Fruit fly (Drosophila melanogaster) whole organism, embryonic: Measurements from ENCODE around the gene CG7296.

ENCODE experiments used
- Atf3 ChIP-seq: fragments of 200-800 bp; sonication (Bioruptor generic); optimal IDR thresholded peaks from 3 replicates; lab custom pipeline; 2016; ENCODE audit warnings: missing biosample characterization, missing genetic modification characterization
- Bteb2 ChIP-seq: fragments of 200-800 bp; sonication (Bioruptor generic); optimal IDR thresholded peaks from 2 replicates; lab custom pipeline; 2016; ENCODE audit warnings: missing biosample characterization, missing genetic modification characterization
- CG10462 ChIP-seq: fragments of 200-800 bp; sonication (Bioruptor generic); optimal IDR thresholded peaks from 2 replicates; lab custom pipeline; 2016; ENCODE audit warnings: missing biosample characterization, missing genetic modification characterization
- CG10543 ChIP-seq: fragments of 200-800 bp; sonication (Bioruptor generic); optimal IDR thresholded peaks from 3 replicates; lab custom pipeline; 2017; ENCODE audit warnings: missing biosample characterization, mild to moderate bottlenecking, missing genetic modification characterization, moderate library complexity
- CG11085 ChIP-seq: fragments of 200-800 bp; sonication (Bioruptor generic); IDR thresholded peaks from 2 replicates; pipeline ENCODE4 v1.3.6; 2022; ENCODE audit warnings: missing biosample characterization, missing genetic modification characterization
- CG12659 ChIP-seq: fragments of 200-800 bp; sonication (Bioruptor generic); optimal IDR thresholded peaks from 3 replicates; lab custom pipeline; 2017; ENCODE audit warnings: mild to moderate bottlenecking, missing biosample characterization, missing genetic modification reagents, missing genetic modification characterization
- CG12769 ChIP-seq: fragments of 200-800 bp; sonication (Bioruptor generic); optimal IDR thresholded peaks from 2 replicates; lab custom pipeline; 2019; ENCODE audit warnings: missing biosample characterization, mild to moderate bottlenecking, missing genetic modification characterization, moderate library complexity
- CG14441 ChIP-seq: fragments of 200-800 bp; sonication (Bioruptor generic); IDR thresholded peaks from 2 replicates; pipeline ENCODE4 v1.3.6; 2022; ENCODE audit warnings: missing biosample characterization, missing genetic modification characterization
- CG15514 ChIP-seq: fragments of 200-800 bp; sonication (Bioruptor generic); optimal IDR thresholded peaks from 3 replicates; lab custom pipeline; 2017; ENCODE audit warnings: missing biosample characterization, missing genetic modification characterization, mild to moderate bottlenecking, moderate library complexity, missing genetic modification reagents
- CG17186 ChIP-seq: fragments of 200-800 bp; sonication (Bioruptor generic); optimal IDR thresholded peaks from 3 replicates; lab custom pipeline; 2017; ENCODE audit warnings: missing biosample characterization, missing genetic modification reagents, missing genetic modification characterization
- CG17328 ChIP-seq: fragments of 200-800 bp; sonication (Bioruptor generic); IDR thresholded peaks from 2 replicates; pipeline ENCODE4 v1.3.6; 2022; ENCODE audit warnings: missing biosample characterization, missing genetic modification characterization
- CG2120 ChIP-seq: fragments of 200-800 bp; sonication (Bioruptor generic); optimal IDR thresholded peaks from 3 replicates; lab custom pipeline; 2016; ENCODE audit warnings: missing biosample characterization, missing genetic modification characterization
- CG2199 ChIP-seq: fragments of 200-800 bp; sonication (Bioruptor generic); IDR thresholded peaks from 3 replicates; pipeline ENCODE4 v1.3.6; 2022; ENCODE audit warnings: missing biosample characterization, missing genetic modification characterization
- CG2712 ChIP-seq: fragments of 200-800 bp; optimal IDR thresholded peaks from 3 replicates; lab custom pipeline; 2019; ENCODE audit warnings: missing biosample characterization, mild to moderate bottlenecking, missing genetic modification characterization, moderate library complexity
- CG30020 ChIP-seq: fragments of 200-800 bp; optimal IDR thresholded peaks from 2 replicates; lab custom pipeline; 2019; ENCODE audit warnings: missing biosample characterization, mild to moderate bottlenecking, missing genetic modification characterization, moderate library complexity
- CG3847 ChIP-seq: fragments of 200-800 bp; sonication (Bioruptor generic); IDR thresholded peaks from 2 replicates; pipeline ENCODE4 v1.3.6; 2022; ENCODE audit warnings: missing biosample characterization, missing genetic modification characterization
- CG42726 ChIP-seq: fragments of 200-800 bp; sonication (Bioruptor generic); IDR thresholded peaks from 2 replicates; pipeline ENCODE4 v1.3.6; 2022; ENCODE audit warnings: missing biosample characterization, missing genetic modification characterization; ENCODE audit not compliant: partially characterized antibody
- CG4617 ChIP-seq: fragments of 200-800 bp; sonication (Bioruptor generic); optimal IDR thresholded peaks from 3 replicates; lab custom pipeline; 2016; ENCODE audit warnings: missing biosample characterization, missing genetic modification characterization, borderline replicate concordance
- CG7786 ChIP-seq: fragments of 200-800 bp; sonication (Bioruptor generic); optimal IDR thresholded peaks from 2 replicates; lab custom pipeline; 2016; ENCODE audit warnings: missing biosample characterization, missing genetic modification characterization
- CG9437 ChIP-seq: fragments of 200-800 bp; sonication (Bioruptor generic); optimal IDR thresholded peaks from 2 replicates; lab custom pipeline; 2018; ENCODE audit warnings: missing biosample characterization, mild to moderate bottlenecking, missing genetic modification characterization
- CG9797 ChIP-seq: fragments of 200-800 bp; sonication (Bioruptor generic); optimal IDR thresholded peaks from 3 replicates; lab custom pipeline; 2018; ENCODE audit warnings: missing biosample characterization, mild to moderate bottlenecking, missing genetic modification characterization
- D ChIP-seq, 2 experiments: fragments of 200-800 bp in 1 of 2; fragments of >200 bp in 1 of 2; sonication (Bioruptor generic) in 1 of 2; optimal IDR thresholded peaks; 2 replicates in 1 of 2; 3 replicates in 1 of 2; lab custom pipeline; 2017; ENCODE audit warnings: mild to moderate bottlenecking in 1 of 2, missing biosample characterization in 1 of 2, missing genetic modification characterization in 1 of 2, missing genetic modification reagents in 1 of 2
- Doc2 ChIP-seq: fragments of 200-800 bp; sonication (Bioruptor generic); IDR thresholded peaks from 2 replicates; pipeline ENCODE4 v1.3.6; 2022; ENCODE audit warnings: missing biosample characterization, missing genetic modification characterization
- Eip74EF ChIP-seq, 2 experiments: fragments of 200-800 bp in 1 of 2; fragments of >200 bp in 1 of 2; sonication (Bioruptor generic) in 1 of 2; optimal IDR thresholded peaks; 2 replicates each; lab custom pipeline; 2017 to 2019; ENCODE audit warnings: missing biosample characterization in 2 of 2, missing genetic modification characterization in 2 of 2, mild to moderate bottlenecking in 1 of 2, moderate library complexity in 1 of 2
- Ets97D ChIP-seq: fragments of 200-800 bp; sonication (Bioruptor generic); optimal IDR thresholded peaks from 3 replicates; lab custom pipeline; 2016; ENCODE audit warnings: missing biosample characterization, missing genetic modification characterization
- H2.0 ChIP-seq: fragments of 200-800 bp; sonication (Bioruptor generic); IDR thresholded peaks from 2 replicates; pipeline ENCODE4 v1.3.6; 2022; ENCODE audit warnings: missing biosample characterization, missing genetic modification characterization
- Hsf ChIP-seq: fragments of 200-800 bp; sonication (Bioruptor generic); optimal IDR thresholded peaks from 3 replicates; lab custom pipeline; 2016; ENCODE audit warnings: missing biosample characterization, missing genetic modification characterization
- Sox102F ChIP-seq: fragments of 200-800 bp; sonication (Bioruptor generic); optimal IDR thresholded peaks from 2 replicates; lab custom pipeline; 2018; ENCODE audit warnings: missing biosample characterization, mild to moderate bottlenecking, missing genetic modification characterization, moderate library complexity
- Sry-δ ChIP-seq: fragments of 200-800 bp; sonication (Bioruptor generic); optimal IDR thresholded peaks from 2 replicates; lab custom pipeline; 2016; ENCODE audit warnings: missing biosample characterization, missing genetic modification characterization
- Taf1 ChIP-seq: fragments of 200-800 bp; sonication (Bioruptor generic); IDR thresholded peaks from 2 replicates; pipeline ENCODE4 v1.3.6; 2022; ENCODE audit warnings: missing biosample characterization, missing genetic modification characterization
- YL-1 ChIP-seq: fragments of 200-800 bp; sonication (Bioruptor generic); optimal IDR thresholded peaks from 3 replicates; lab custom pipeline; 2017; ENCODE audit warnings: missing biosample characterization, mild to moderate bottlenecking, missing genetic modification characterization
- abd-A ChIP-seq: fragments of 200-800 bp; sonication (Bioruptor generic); optimal IDR thresholded peaks from 3 replicates; lab custom pipeline; 2019; ENCODE audit warnings: missing biosample characterization, mild to moderate bottlenecking, missing genetic modification characterization, moderate library complexity
- al ChIP-seq: fragments of 200-800 bp; sonication (Bioruptor generic); IDR thresholded peaks from 2 replicates; pipeline ENCODE4 v1.3.6; 2022; ENCODE audit warnings: missing biosample characterization, missing genetic modification characterization
- chif ChIP-seq, 2 experiments: fragments of 200-800 bp; sonication (Bioruptor generic); optimal IDR thresholded peaks; 3 replicates each; lab custom pipeline; 2016; ENCODE audit warnings: missing biosample characterization in 2 of 2, missing genetic modification characterization in 2 of 2
- dmrt11E ChIP-seq: fragments of 200-800 bp; sonication (Bioruptor generic); optimal IDR thresholded peaks from 3 replicates; lab custom pipeline; 2018; ENCODE audit warnings: missing biosample characterization, mild to moderate bottlenecking, missing genetic modification characterization, moderate library complexity
- fd102C ChIP-seq: fragments of 200-800 bp; sonication (Bioruptor generic); optimal IDR thresholded peaks from 2 replicates; lab custom pipeline; 2018; ENCODE audit warnings: missing biosample characterization, mild to moderate bottlenecking, missing genetic modification characterization, moderate library complexity
- gsb-n ChIP-seq: fragments of 200-800 bp; sonication (Bioruptor generic); optimal IDR thresholded peaks from 3 replicates; lab custom pipeline; 2018; ENCODE audit warnings: missing biosample characterization, mild to moderate bottlenecking, missing genetic modification characterization
- gt ChIP-seq: fragments of 200-800 bp; sonication (Bioruptor generic); IDR thresholded peaks from 2 replicates; pipeline ENCODE4 v1.3.6; 2022; ENCODE audit warnings: missing biosample characterization, missing genetic modification characterization
- ham ChIP-seq: fragments of 200-800 bp; sonication (Bioruptor generic); IDR thresholded peaks from 2 replicates; pipeline ENCODE4 v1.3.6; 2022; ENCODE audit warnings: missing biosample characterization, missing genetic modification characterization
- knrl ChIP-seq: fragments of 200-800 bp; sonication (Bioruptor generic); IDR thresholded peaks from 3 replicates; pipeline ENCODE4 v1.3.6; 2022; ENCODE audit warnings: missing biosample characterization, missing genetic modification characterization; ENCODE audit not compliant: partially characterized antibody
- mam ChIP-seq: fragments of 200-800 bp; sonication (Bioruptor generic); optimal IDR thresholded peaks from 3 replicates; lab custom pipeline; 2016; ENCODE audit warnings: missing biosample characterization, missing genetic modification characterization
- nom ChIP-seq: fragments of 200-800 bp; sonication (Bioruptor generic); optimal IDR thresholded peaks from 2 replicates; lab custom pipeline; 2017; ENCODE audit warnings: missing biosample characterization, missing genetic modification characterization, mild to moderate bottlenecking, moderate library complexity, missing genetic modification reagents
- schlank ChIP-seq: fragments of 200-800 bp; sonication (Bioruptor generic); optimal IDR thresholded peaks from 2 replicates; lab custom pipeline; 2018; ENCODE audit warnings: missing biosample characterization, mild to moderate bottlenecking, missing genetic modification characterization
- sens ChIP-seq: fragments of 200-800 bp; sonication (Bioruptor generic); peaks from one replicate; lab custom pipeline; 2016; ENCODE audit warnings: missing biosample characterization, missing genetic modification characterization
- seq ChIP-seq: fragments of 200-800 bp; sonication (Bioruptor generic); IDR thresholded peaks from 2 replicates; pipeline ENCODE4 v1.3.6; 2022; ENCODE audit warnings: missing biosample characterization, missing genetic modification characterization
- shn ChIP-seq: fragments of 200-800 bp; sonication (Bioruptor generic); optimal IDR thresholded peaks from 3 replicates; lab custom pipeline; 2016; ENCODE audit warnings: missing biosample characterization, missing genetic modification characterization
- sqz ChIP-seq: fragments of 200-800 bp; sonication (Bioruptor generic); optimal IDR thresholded peaks from 3 replicates; lab custom pipeline; 2018; ENCODE audit warnings: missing biosample characterization, mild to moderate bottlenecking, missing genetic modification characterization
- ssp ChIP-seq: fragments of 200-800 bp; sonication (Bioruptor generic); IDR thresholded peaks from 2 replicates; pipeline ENCODE4 v1.3.6; 2022; ENCODE audit warnings: missing biosample characterization, missing genetic modification characterization
- tup ChIP-seq: fragments of 200-800 bp; sonication (Bioruptor generic); optimal IDR thresholded peaks from 2 replicates; lab custom pipeline; 2016; ENCODE audit warnings: missing biosample characterization, mild to moderate bottlenecking, missing genetic modification characterization, moderate library complexity
- zfh1 ChIP-seq: fragments of 200-800 bp; sonication (Bioruptor generic); IDR thresholded peaks from 3 replicates; pipeline ENCODE4 v1.3.6; 2022; ENCODE audit warnings: missing biosample characterization, missing genetic modification characterization

Gene CG7296

dm6 chr2L:10735923-10736322 is 49.1 kb upstream of the CG7296 start, which contains the start of gene Nup107 (continued):
- TF ChIP-seq CG7786 (GFP tag; lab: Kevin White, UChicago) (peak; percentile 1), CG9437 (GFP tag; lab: Kevin White, UChicago) (peak; percentile 59), sens (GFP tag; lab: Kevin White, UChicago) (peak; percentile 84), Ets97D (peak; percentile 8), Atf3 (no peak), shn (GFP tag; lab: Kevin White, UChicago) (peak; percentile 30), Hsf (GFP tag; lab: Kevin White, UChicago) (peak; percentile 18), CG17186 (GFP tag; lab: Kevin White, UChicago) (no peak), CG4617 (peak; percentile 22), CG10462 (GFP tag; lab: Kevin White, UChicago) (no peak), CG2199 (GFP tag; lab: Robert Waterston, UW) (no peak), CG3847 (GFP tag; lab: Robert Waterston, UW) (0 out of 2 replicates have a peak, but pooled peaks have one; percentile 25), CG15514 (GFP tag; lab: Kevin White, UChicago) (peak; percentile 49), H2.0 (GFP tag; lab: Robert Waterston, UW) (no peak), CG30020 (tag; lab: Kevin White, UChicago) (peak; percentile 88), chif (GFP tag; optimal IDR thresholded peaks at IDR 0.05; lab: Kevin White, UChicago) (peak in 1 of 2 experiments; percentile 34), CG12769 (tag; lab: Kevin White, UChicago) (no peak), CG17328 (GFP tag; lab: Robert Waterston, UW) (no peak), al (GFP tag; lab: Robert Waterston, UW) (no peak), Taf1 (GFP tag; lab: Robert Waterston, UW) (no peak), gsb-n (tag; lab: Kevin White, UChicago) (no peak), CG2120 (GFP tag; lab: Kevin White, UChicago) (peak; percentile 38), Sry-δ (GFP tag; lab: Kevin White, UChicago) (peak; percentile 58), dmrt11E (tag; lab: Kevin White, UChicago) (peak; percentile 26), CG42726 (GFP tag; lab: Robert Waterston, UW) (no peak), zfh1 (GFP tag; lab: Robert Waterston, UW) (no peak), ssp (GFP tag; lab: Robert Waterston, UW) (peak; percentile 96), ham (GFP tag; lab: Robert Waterston, UW) (no peak), fd102C (no peak), abd-A (tag; lab: Kevin White, UChicago) (no peak), seq (GFP tag; lab: Robert Waterston, UW) (no peak), CG12659 (GFP tag; lab: Kevin White, UChicago) (peak; percentile 14), sqz (no peak), CG14441 (GFP tag; lab: Robert Waterston, UW) (0 out of 2 replicates have a peak, but pooled peaks have one; percentile 15), mam (GFP tag; lab: Kevin White, UChicago) (peak; percentile 45), CG9797 (GFP tag; lab: Kevin White, UChicago) (peak; percentile 68), D (optimal IDR thresholded peaks at IDR 0.05; lab: Kevin White, UChicago) (no peak), D (GFP tag; optimal IDR thresholded peaks at IDR 0.05; lab: Kevin White, UChicago) (no peak), knrl (no peak; the same call in 2 of the 3 replicates), nom (no peak), Eip74EF (GFP tag; optimal IDR thresholded peaks at IDR 0.05; lab: Kevin White, UChicago) (no peak), CG11085 (GFP tag; lab: Robert Waterston, UW) (no peak), gt (GFP tag; lab: Robert Waterston, UW) (no peak), YL-1 (GFP tag; lab: Kevin White, UChicago) (peak; percentile 11), Sox102F (peak; percentile 11), tup (GFP tag; lab: Kevin White, UChicago) (no peak), Bteb2 (GFP tag; lab: Kevin White, UChicago) (no peak), CG10543 (GFP tag; lab: Kevin White, UChicago) (no peak), schlank (tag; lab: Kevin White, UChicago) (no peak), Doc2 (GFP tag; lab: Robert Waterston, UW) (no peak), CG2712 (peak; percentile 44)
